Worm (Caenorhabditis elegans) whole organism, mixed stage, embryonic: ENCODE measurements around the gene F52H2.1.

Experiments used
- blmp-1 ChIP-seq: fragments of 150-350 bp; optimal IDR thresholded peaks from 2 replicates; lab custom pipeline; 2014; ENCODE audit warnings: missing biosample characterization, missing genetic modification characterization
- drap-1 ChIP-seq: fragments of 200-800 bp; sonication (Bioruptor generic); optimal IDR thresholded peaks from 3 replicates; lab custom pipeline; 2018; ENCODE audit warnings: mild to moderate bottlenecking, missing genetic modification characterization, missing compliant biosample characterization
- elt-1 ChIP-seq: sonication (generic microtip); optimal IDR thresholded peaks from 2 replicates; lab custom pipeline; 2017; ENCODE audit warnings: missing genetic modification characterization, mild to moderate bottlenecking, missing compliant biosample characterization, antibody characterized with exemption, moderate library complexity, borderline replicate concordance; ENCODE audit not compliant: insufficient read depth
- flh-1 ChIP-seq: fragments of 200-800 bp; sonication (Bioruptor generic); optimal IDR thresholded peaks from 2 replicates; lab custom pipeline; 2018; ENCODE audit warnings: mild to moderate bottlenecking, missing genetic modification characterization, moderate library complexity, missing compliant biosample characterization
- nhr-237 ChIP-seq: fragments of 150-350 bp; optimal IDR thresholded peaks from 2 replicates; lab custom pipeline; 2014; ENCODE audit warnings: missing biosample characterization, missing genetic modification characterization
- nhr-76 ChIP-seq: sonication (generic microtip); optimal IDR thresholded peaks from 2 replicates; lab custom pipeline; 2017; ENCODE audit warnings: missing biosample characterization, missing genetic modification characterization
- pha-4 ChIP-seq: fragments of 150-350 bp; optimal IDR thresholded peaks from 2 replicates; lab custom pipeline; 2018; ENCODE audit warnings: missing biosample characterization, missing genetic modification reagents, missing genetic modification characterization
- snpc-4 ChIP-seq: fragments of 150-350 bp; optimal IDR thresholded peaks from 2 replicates; lab custom pipeline; 2014; ENCODE audit warnings: missing biosample characterization, missing genetic modification characterization
- sptf-1 ChIP-seq: sonication (generic microtip); optimal IDR thresholded peaks from 2 replicates; lab custom pipeline; 2017; ENCODE audit warnings: mild to moderate bottlenecking, missing genetic modification characterization, moderate library complexity, missing compliant biosample characterization
- unc-62 ChIP-seq: fragments of 150-350 bp; optimal IDR thresholded peaks from 2 replicates; lab custom pipeline; 2014; ENCODE audit warnings: missing biosample characterization, missing genetic modification reagents, missing genetic modification characterization
- ztf-11 ChIP-seq: fragments of 150-350 bp; optimal IDR thresholded peaks from 2 replicates; lab custom pipeline; 2014; ENCODE audit warnings: missing biosample characterization, missing genetic modification characterization

DNA sequence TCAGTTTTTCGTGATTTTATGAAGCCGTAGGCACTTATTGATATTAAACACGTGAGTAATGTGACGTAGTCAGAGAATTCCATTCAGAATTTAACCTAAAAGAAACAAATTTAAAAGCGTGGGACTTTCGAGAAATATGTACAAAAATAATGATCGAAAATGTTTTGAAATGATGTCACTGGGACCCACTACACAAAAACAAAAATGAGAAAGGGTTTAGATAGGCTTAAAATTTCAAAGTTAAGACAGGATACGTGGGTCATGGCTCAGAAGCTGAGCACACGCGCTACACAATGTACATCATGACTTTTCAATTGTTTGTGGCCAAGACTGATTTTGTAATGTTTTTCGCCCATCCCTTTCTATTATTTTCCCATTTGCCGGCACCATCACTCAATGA, 24.0 kb upstream of the F52H2.1 start, which contains the start of gene smvt-1:
- TF ChIP-seq elt-1 (tag; lab: Kevin White, UChicago) (no peak), snpc-4 (no peak), ztf-11 (tag; lab: Kevin White, UChicago) (no peak), blmp-1 (tag; lab: Kevin White, UChicago) (no peak), unc-62 (GFP tag; lab: Kevin White, UChicago) (no peak), nhr-76 (tag; lab: Kevin White, UChicago) (no peak), flh-1 (GFP tag; lab: Kevin White, UChicago) (no peak), nhr-237 (tag; lab: Kevin White, UChicago) (no peak), drap-1 (GFP tag; lab: Kevin White, UChicago) (no peak), pha-4 (tag; lab: Kevin White, UChicago) (no peak), sptf-1 (no peak)
